Fruit fly (Drosophila melanogaster) whole organism, larva: Measurements from ENCODE around the gene Taf4.

Experiments
- noc ChIP-seq: fragments of 200-800 bp; sonication (Bioruptor generic); optimal IDR thresholded peaks from 3 replicates; lab custom pipeline; 2019; ENCODE audit warnings: missing biosample characterization, mild to moderate bottlenecking, missing genetic modification characterization, moderate library complexity

Gene Taf4

DNA sequence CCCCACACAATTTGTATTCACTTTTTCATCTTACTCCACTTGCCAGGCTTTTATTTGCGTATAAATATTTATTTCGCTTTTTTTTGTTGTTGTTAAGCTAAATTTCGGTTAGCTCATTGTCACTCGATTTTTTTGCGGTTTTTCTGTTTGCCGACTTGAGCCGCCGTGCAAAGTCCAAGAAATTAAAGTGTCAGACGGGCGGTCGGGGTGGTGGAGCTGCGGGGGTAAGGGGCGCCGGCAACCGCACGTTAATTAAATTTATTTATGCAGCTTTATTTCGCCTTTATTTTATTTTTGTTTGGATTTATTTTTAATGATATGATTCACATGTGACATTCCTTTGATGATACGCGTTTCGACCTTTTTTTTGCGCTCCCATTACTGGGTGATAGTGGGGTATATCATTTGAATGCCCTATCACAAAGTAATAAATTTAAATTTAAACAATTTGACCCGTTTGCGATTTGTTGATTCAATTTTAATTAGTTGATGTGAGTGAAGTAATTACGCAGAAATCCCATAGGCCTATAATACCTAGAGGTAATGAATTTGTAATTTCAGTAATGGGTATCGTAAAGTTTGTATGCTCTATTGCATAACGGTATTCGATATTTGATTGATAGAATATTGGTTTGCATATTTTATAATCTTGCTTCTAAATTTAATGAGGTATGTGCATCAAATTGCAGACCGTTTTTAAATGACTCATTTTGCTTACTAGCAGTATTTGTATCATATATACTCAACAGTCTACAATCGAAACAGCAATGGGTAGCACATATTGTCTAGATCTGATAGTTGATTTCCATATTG is 52.5 kb downstream of the Taf4 start:
- peak; percentile 89 for TF ChIP-seq noc

DNA sequence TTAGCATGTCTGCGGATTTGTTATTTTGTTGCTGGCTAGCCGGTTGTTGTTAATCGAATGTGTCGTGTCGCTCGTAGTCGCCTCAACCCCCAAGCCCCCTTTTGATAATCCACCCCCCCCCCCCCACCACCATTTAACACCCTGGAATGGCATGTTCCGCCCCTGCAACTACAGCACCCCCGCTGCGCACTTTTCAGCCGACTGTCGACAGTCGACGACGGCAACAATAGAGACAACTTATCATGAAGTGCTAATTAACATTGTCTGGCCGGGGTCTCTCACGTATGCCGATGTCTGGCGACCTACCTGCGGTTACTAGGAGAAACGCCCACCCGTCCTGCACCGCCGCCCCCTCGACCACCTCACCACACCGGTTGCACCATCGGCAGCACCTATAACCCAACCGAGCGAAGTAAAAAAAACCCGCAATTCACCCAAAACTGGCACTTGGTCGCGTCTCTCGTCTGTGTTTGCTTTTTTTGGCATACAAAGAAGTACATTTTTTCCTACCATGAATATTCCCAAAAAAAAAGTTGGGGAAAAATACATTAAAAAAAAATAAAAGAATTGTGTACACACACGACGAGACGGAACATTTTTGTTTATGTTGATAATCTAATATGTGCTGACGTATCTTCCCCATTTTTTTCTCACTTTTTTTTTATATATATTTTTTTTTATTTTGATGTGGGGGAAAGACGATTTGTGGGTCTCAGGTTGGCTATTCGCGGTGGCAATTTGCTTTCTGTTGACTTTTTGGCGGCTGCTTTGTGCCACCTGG is 53.4 kb downstream of the Taf4 start:
- TF ChIP-seq noc, result peak; percentile 8

DNA sequence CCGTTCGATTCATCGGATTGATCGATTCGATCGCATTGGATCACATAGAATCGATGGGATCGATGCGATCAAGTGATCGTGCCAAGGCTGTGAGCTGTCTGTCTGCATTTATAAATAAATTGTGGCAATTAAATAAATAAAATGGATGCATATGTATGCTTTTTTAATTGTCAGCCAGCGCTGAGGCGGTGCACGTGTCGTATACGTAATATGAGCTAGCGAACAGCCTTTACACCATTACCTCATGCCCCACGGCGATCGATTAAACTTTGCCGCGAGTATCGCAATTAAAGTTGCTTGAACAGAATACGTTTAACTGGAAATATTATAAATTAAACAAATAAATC is 54.0 kb downstream of the Taf4 start:
- TF ChIP-seq noc, result no peak

DNA sequence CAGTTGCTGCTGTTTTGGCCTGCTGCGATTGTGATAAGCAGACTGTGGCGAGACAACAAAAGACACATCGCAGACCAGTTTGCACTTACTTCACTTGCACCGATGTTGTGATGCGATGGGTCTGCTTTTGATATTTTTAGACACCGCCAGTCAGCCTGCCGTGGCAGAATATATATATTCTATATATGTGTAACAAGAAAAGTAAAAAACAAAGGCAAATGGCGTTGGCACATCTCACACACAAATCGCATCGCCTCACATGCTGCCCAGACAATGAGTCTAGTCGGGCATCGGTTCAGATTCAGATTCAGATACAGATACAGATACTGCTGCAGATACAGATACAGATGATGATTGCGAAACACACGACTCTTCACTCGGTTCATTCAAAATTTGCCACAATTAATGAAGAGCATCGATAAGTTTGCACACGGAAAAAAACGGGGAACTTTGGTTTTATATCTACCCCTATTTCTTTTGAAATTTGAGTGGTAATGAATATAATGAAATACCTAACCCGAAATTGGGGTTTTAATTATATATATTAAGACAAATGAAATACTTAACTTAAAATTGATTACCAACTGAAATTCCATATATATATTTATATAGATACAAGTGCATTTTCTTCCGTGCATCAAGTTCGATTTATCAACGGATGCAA is 54.8 kb downstream of the Taf4 start:
- TF ChIP-seq noc, result no peak

DNA sequence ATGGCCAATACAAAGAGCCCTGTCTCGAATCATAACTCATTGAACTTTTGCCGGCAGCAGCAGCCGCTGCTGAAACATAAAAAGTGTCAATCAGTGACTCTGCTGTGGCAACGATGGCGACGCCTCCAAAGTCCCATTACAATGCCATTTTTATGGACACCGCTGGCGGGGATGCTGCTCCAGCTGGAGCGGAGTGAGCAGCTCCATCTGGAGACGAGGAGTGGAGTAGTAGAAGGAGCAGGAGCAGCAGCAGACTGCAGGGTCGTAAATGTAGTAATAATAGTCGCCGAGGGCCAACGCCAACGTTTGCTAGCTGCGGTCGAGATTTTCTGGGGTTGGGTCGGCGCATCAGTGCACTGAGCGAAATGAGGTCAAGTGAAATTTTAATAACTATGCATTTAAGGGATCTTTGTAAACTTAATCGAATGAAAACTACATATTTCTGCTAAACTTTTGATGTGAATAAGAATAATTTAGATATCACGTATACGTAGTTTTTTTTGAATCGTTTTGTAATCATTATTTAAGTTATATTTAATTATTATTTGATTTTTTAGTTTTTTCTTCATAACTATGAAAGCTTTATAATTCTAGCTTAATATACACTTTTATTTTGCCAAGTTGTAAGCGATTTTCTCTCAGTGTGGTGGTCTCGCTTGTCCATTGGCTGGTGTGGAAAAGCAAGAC is 55.6 kb downstream of the Taf4 start:
- TF ChIP-seq noc, result no peak

DNA sequence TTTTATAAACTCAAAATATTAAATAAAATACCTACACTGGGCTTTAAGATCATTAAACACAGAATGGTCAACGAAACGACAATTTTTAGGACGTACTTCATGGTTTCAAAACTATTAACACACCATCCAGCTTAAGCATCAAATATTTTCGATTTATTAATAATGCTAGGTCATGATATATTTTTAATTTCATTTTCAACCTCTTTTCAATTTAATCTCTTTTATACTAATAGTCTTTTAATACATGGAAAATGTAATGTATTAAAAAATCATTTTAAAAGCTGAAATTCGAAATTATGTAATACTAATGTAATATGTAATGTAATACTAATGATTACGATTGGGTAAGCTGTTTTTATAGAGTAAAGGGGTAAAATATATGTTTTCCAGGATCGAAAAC is 57.0 kb downstream of the Taf4 start, which contains the start of gene CG33796:
Gene CG33796, minus strand, starts transcription at position 101 of the 400 bp plus-strand sequence.
- no peak for TF ChIP-seq noc
